Worm (Caenorhabditis elegans) whole organism, L3 larva: ENCODE measurements around the gene sna-1.
A peak's percentile ranks its signal among the peaks of the same experiment; 100 is the strongest.

Experiments
- R02D3.7 ChIP-seq: fragments of 150-350 bp; optimal IDR thresholded peaks from 2 replicates; lab custom pipeline; 2014; ENCODE audit warnings: missing biosample characterization, missing genetic modification characterization
- ama-1 ChIP-seq: fragments of 150-350 bp; optimal IDR thresholded peaks from 2 replicates; lab custom pipeline; 2018
- fos-1 ChIP-seq: fragments of 150-350 bp; optimal IDR thresholded peaks from 2 replicates; lab custom pipeline; 2014; ENCODE audit warnings: missing biosample characterization, missing genetic modification characterization
- mdl-1 ChIP-seq: fragments of 150-350 bp; optimal IDR thresholded peaks from 2 replicates; lab custom pipeline; 2014; ENCODE audit warnings: missing biosample characterization, missing genetic modification characterization
- pqm-1 ChIP-seq: fragments of 150-350 bp; optimal IDR thresholded peaks from 2 replicates; lab custom pipeline; 2017; ENCODE audit warnings: missing biosample characterization, missing genetic modification characterization, inconsistent platforms
- snpc-4 ChIP-seq: fragments of 150-350 bp; optimal IDR thresholded peaks from 2 replicates; lab custom pipeline; 2014; ENCODE audit warnings: missing biosample characterization, missing genetic modification characterization
- unc-62 ChIP-seq: fragments of 150-350 bp; sonication (generic microtip); optimal IDR thresholded peaks from 4 replicates; lab custom pipeline; 2014; ENCODE audit warnings: missing biosample characterization, missing genetic modification reagents, missing genetic modification characterization

DNA sequence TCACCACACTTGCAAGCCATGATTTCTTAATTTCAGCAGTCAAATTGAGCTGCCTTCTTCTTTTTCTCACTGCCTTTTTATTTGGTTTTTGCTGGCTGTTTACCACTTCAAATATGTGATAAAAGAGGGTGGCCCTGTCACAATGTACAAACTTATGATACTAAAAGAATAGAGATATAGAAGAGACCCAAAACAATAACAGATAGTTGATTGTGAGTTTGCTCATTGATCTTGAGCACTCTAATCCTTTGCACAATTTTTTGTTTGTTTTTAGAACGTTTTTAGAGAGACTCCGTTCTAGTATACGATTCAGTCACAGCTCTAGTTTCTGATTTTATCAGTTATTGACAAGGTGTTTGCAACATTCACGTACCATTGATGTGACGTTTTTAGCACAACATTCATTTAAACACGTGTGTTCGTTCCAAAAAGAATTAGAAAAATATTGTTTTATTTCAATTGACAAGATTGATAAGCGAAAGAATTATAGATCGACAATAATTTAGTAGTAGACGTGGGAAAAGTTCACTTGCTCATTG lies 18.6 kb downstream of the sna-1 start, which contains the start of gene mtl-1:
- no peak for TF ChIP-seq R02D3.7 (tag; lab: Kevin White, UChicago)
- no peak for TF ChIP-seq unc-62 (GFP tag; lab: Kevin White, UChicago)
- peak; percentile 8 for TF ChIP-seq ama-1
- TF ChIP-seq snpc-4 (tag; lab: Kevin White, UChicago) = no peak
- TF ChIP-seq pqm-1 (tag; lab: Kevin White, UChicago) = peak; percentile 84
- no peak for TF ChIP-seq mdl-1 (tag; lab: Kevin White, UChicago)
- TF ChIP-seq fos-1 (tag; lab: Kevin White, UChicago) = no peak
